Fruit fly (Drosophila melanogaster) whole organism, prepupa: ENCODE data around the gene Det.

Experiments
- Blimp-1 ChIP-seq: fragments of 200-800 bp; sonication (Bioruptor generic); optimal IDR thresholded peaks from 3 replicates; lab custom pipeline; 2017; ENCODE audit warnings: missing biosample characterization, missing genetic modification characterization, mild to moderate bottlenecking, moderate library complexity, missing genetic modification reagents
- CG16779 ChIP-seq: fragments of 200-800 bp; sonication (Bioruptor generic); optimal IDR thresholded peaks from 3 replicates; lab custom pipeline; 2017; ENCODE audit warnings: missing biosample characterization, mild to moderate bottlenecking, missing genetic modification characterization
- CG3032 ChIP-seq: fragments of 200-800 bp; optimal IDR thresholded peaks from 2 replicates; lab custom pipeline; 2019; ENCODE audit warnings: missing biosample characterization, mild to moderate bottlenecking, missing genetic modification characterization, moderate library complexity
- CG7368 ChIP-seq: fragments of 200-800 bp; sonication (Bioruptor generic); optimal IDR thresholded peaks from 3 replicates; lab custom pipeline; 2016; ENCODE audit warnings: missing biosample characterization, missing genetic modification characterization
- Eip75B ChIP-seq: fragments of 200-800 bp; sonication (Bioruptor generic); optimal IDR thresholded peaks from 3 replicates; lab custom pipeline; 2016; ENCODE audit warnings: missing biosample characterization, missing genetic modification characterization
- Hr39 ChIP-seq: fragments of 200-800 bp; sonication (Bioruptor generic); optimal IDR thresholded peaks from 2 replicates; lab custom pipeline; 2016; ENCODE audit warnings: missing biosample characterization, missing genetic modification characterization
- Hr4 ChIP-seq: fragments of 200-800 bp; sonication (Bioruptor generic); optimal IDR thresholded peaks from 3 replicates; lab custom pipeline; 2016; ENCODE audit warnings: missing biosample characterization, missing genetic modification characterization
- Sox102F ChIP-seq: fragments of 200-800 bp; sonication (Bioruptor generic); optimal IDR thresholded peaks from 2 replicates; lab custom pipeline; 2016; ENCODE audit warnings: missing biosample characterization, mild to moderate bottlenecking, missing genetic modification characterization
- dsx ChIP-seq: fragments of 200-800 bp; optimal IDR thresholded peaks from 3 replicates; lab custom pipeline; 2019; ENCODE audit warnings: missing biosample characterization, mild to moderate bottlenecking, missing genetic modification characterization, moderate library complexity; ENCODE audit not compliant: poor library complexity, severe bottlenecking
- eg ChIP-seq: fragments of 200-800 bp; sonication (Bioruptor generic); IDR thresholded peaks from 3 replicates; pipeline ENCODE4 v1.3.6; 2022; ENCODE audit warnings: missing biosample characterization, missing genetic modification characterization

DNA sequence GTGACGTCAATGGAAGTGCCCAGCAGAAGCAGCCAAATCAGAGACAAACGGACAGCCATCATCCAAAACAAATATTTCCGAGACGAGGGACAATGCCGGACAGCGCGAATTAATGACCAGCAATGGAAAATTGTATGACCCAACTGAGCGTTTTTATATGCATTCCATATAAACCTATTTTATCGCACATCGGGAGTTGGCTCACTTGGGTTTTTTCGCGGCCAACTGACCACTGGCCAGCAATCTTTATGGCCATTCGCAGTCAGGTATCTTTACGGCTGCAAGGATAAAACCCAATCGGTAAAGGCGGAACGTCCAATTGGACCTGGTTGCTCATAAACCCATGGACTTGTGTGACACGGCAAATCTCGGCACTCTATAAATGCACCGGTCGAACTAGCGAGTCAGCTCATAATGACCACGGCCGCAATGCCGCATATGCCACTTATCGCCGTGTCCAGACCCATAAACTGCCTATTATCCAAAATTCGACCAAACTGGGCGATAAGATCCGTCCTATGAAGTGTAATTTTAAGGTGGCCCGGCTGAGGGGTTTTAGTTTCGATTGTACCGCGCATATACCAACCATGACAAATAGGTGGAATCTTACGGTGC, 17.3 kb upstream of the Det start, which contains the start of the genes CG4053 and CG31266:
- TF ChIP-seq Blimp-1 (GFP tag; lab: Kevin White, UChicago) (no peak), CG16779 (tag; lab: Kevin White, UChicago) (no peak), Hr4 (GFP tag; lab: Kevin White, UChicago) (no peak), Hr39 (GFP tag; lab: Kevin White, UChicago) (no peak), CG7368 (GFP tag; lab: Kevin White, UChicago) (no peak), dsx (no peak), Eip75B (GFP tag; lab: Kevin White, UChicago) (no peak), Sox102F (no peak), CG3032 (no peak), eg (no peak)
